Fruit fly (Drosophila melanogaster) whole organism, wandering third instar larva: ENCODE measurements around the gene rdx.

Experiments used
- CG9705 ChIP-seq: fragments of 200-800 bp; sonication (Bioruptor generic); optimal IDR thresholded peaks from 2 replicates; lab custom pipeline; 2018; ENCODE audit warnings: missing biosample characterization, mild to moderate bottlenecking, missing genetic modification characterization
- Dfd ChIP-seq: fragments of >200 bp; optimal IDR thresholded peaks from 2 replicates; lab custom pipeline; 2017; ENCODE audit warnings: missing biosample characterization, missing genetic modification characterization
- OdsH ChIP-seq: fragments of 200-800 bp; sonication (Bioruptor generic); optimal IDR thresholded peaks from 2 replicates; lab custom pipeline; 2016; ENCODE audit warnings: missing biosample characterization, mild to moderate bottlenecking, missing genetic modification characterization
- Sp1 ChIP-seq: fragments of 200-800 bp; sonication (Bioruptor generic); optimal IDR thresholded peaks from 3 replicates; lab custom pipeline; 2019; ENCODE audit warnings: missing biosample characterization, mild to moderate bottlenecking, missing genetic modification characterization, moderate library complexity
- Vsx2 ChIP-seq: fragments of 200-300, 225-300 bp; sonication (Bioruptor generic); optimal IDR thresholded peaks from 2 replicates; lab custom pipeline; 2018; ENCODE audit warnings: missing biosample characterization, missing genetic modification characterization; ENCODE audit not compliant: partially characterized antibody
- br ChIP-seq: fragments of 200-800 bp; sonication (Bioruptor generic); optimal IDR thresholded peaks from 2 replicates; lab custom pipeline; 2016; ENCODE audit warnings: missing biosample characterization, missing genetic modification characterization
- fru ChIP-seq: fragments of 200-800 bp; sonication (Bioruptor generic); optimal IDR thresholded peaks from 3 replicates; lab custom pipeline; 2016; ENCODE audit warnings: missing biosample characterization, mild to moderate bottlenecking, missing genetic modification characterization
- lola ChIP-seq: fragments of >200 bp; optimal IDR thresholded peaks from 2 replicates; lab custom pipeline; 2017; ENCODE audit warnings: missing biosample characterization, missing genetic modification characterization
- psq ChIP-seq: fragments of 200-800 bp; sonication (Bioruptor generic); optimal IDR thresholded peaks from 3 replicates; lab custom pipeline; 2017; ENCODE audit warnings: missing biosample characterization, mild to moderate bottlenecking, missing genetic modification characterization, moderate library complexity
- sage ChIP-seq: fragments of 200-800 bp; sonication (Bioruptor generic); optimal IDR thresholded peaks from 2 replicates; lab custom pipeline; 2016; ENCODE audit warnings: missing biosample characterization, mild to moderate bottlenecking, missing genetic modification characterization
- sv ChIP-seq: fragments of 200-800 bp; sonication (Bioruptor generic); optimal IDR thresholded peaks from 3 replicates; lab custom pipeline; 2016; ENCODE audit warnings: missing biosample characterization, missing genetic modification characterization
- tai ChIP-seq: sonication (Bioruptor generic); optimal IDR thresholded peaks from 2 replicates; lab custom pipeline; 2016; ENCODE audit warnings: missing biosample characterization, missing genetic modification characterization

DNA sequence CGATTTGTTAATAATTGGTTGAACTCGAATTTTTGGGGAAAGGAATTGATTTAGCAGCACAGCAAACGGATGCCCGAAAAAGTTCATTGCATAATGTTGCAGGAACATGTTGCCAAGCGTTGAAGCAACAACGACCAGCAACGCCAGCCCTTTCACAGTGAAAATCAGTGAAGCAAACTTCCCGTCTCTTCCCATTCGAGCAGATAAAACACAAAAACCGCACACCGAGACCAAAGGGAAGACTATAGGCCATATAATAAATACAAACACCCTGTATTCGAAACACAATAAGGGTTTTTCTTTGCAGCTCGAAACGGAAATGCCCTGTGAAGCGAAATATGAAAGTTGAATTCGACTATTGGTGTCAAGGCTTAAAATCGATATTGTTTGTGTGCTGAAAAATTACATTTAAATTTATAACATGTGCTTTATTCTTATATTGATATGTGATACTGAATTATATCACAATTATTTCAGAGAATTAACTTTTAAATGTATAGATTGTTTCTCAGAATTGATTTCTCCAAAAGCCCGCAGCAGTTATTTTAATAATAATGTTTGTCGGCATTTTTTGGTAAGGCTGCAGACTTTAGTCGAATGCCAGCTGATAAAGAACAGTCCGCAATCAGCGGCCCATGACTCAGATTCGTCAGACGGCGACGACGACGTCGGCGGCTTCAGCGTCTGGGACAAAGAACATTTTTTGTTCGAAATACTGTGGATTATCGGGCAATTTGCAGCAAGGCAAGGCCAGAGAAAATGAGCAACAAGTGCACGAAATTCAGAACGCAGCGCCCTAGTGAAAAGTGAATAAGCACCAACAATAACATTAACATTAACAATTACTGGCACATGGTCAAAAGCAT lies 54.5 kb downstream of the rdx start:
- TF ChIP-seq lola (GFP tag; lab: Kevin White, UChicago), result no peak
- no peak for TF ChIP-seq psq (GFP tag; lab: Kevin White, UChicago)
- no peak for TF ChIP-seq OdsH (GFP tag; lab: Kevin White, UChicago)
- TF ChIP-seq CG9705 (GFP tag; lab: Kevin White, UChicago), result no peak
- TF ChIP-seq Vsx2, result no peak
- TF ChIP-seq fru, result no peak
- no peak for TF ChIP-seq Dfd
- no peak for TF ChIP-seq sage (GFP tag; lab: Kevin White, UChicago)
- no peak for TF ChIP-seq br (GFP tag; lab: Kevin White, UChicago)
- no peak for TF ChIP-seq Sp1 (GFP tag; lab: Kevin White, UChicago)
- no peak for TF ChIP-seq tai (GFP tag; lab: Kevin White, UChicago)
- no peak for TF ChIP-seq sv (GFP tag; lab: Kevin White, UChicago)
